Worm (Caenorhabditis elegans) whole organism, L1 larva: ENCODE measurements around the gene frpr-10.

Experiments used
- Y116A8C.19 ChIP-seq: sonication (generic microtip); optimal IDR thresholded peaks from 2 replicates; lab custom pipeline; 2016; ENCODE audit warnings: missing compliant biosample characterization, missing genetic modification characterization, borderline replicate concordance
- alr-1 ChIP-seq: fragments of 200-800 bp; sonication (Bioruptor generic); optimal IDR thresholded peaks from 2 replicates; lab custom pipeline; 2018; ENCODE audit warnings: borderline replicate concordance, mild to moderate bottlenecking, missing genetic modification characterization, missing compliant biosample characterization
- blmp-1 ChIP-seq: fragments of 150-350 bp; optimal IDR thresholded peaks from 2 replicates; lab custom pipeline; 2014; ENCODE audit warnings: missing biosample characterization, missing genetic modification characterization
- dpl-1 ChIP-seq, 3 experiments: fragments of 150-350 bp in 2 of 3; sonication (generic microtip) in 1 of 3; optimal IDR thresholded peaks; 2 replicates each; lab custom pipeline; 2014 to 2017; ENCODE audit warnings: missing biosample characterization in 3 of 3, missing genetic modification characterization in 3 of 3, missing genetic modification reagents in 3 of 3
- dsc-1 ChIP-seq: sonication (generic microtip); optimal IDR thresholded peaks from 2 replicates; lab custom pipeline; 2016; ENCODE audit warnings: mild to moderate bottlenecking, missing genetic modification characterization, missing compliant biosample characterization
- efl-1 ChIP-seq, 4 experiments: fragments of 150-350 bp; optimal IDR thresholded peaks in 3 of 4; peaks in 1 of 4; 1 replicate in 1 of 4; 2 replicates in 3 of 4; lab custom pipeline; 2014; ENCODE audit warnings: missing biosample characterization in 2 of 4, missing genetic modification characterization in 2 of 4, missing genetic modification reagents in 2 of 4
- ets-5 ChIP-seq: fragments of 200-800 bp; sonication (Bioruptor generic); IDR thresholded peaks from 2 replicates; pipeline ENCODE4 v1.3.6; 2022; ENCODE audit warnings: missing genetic modification characterization, missing compliant biosample characterization
- fkh-10 ChIP-seq: sonication (generic microtip); optimal IDR thresholded peaks from 2 replicates; lab custom pipeline; 2017; ENCODE audit warnings: missing biosample characterization, missing genetic modification reagents, missing genetic modification characterization
- fkh-4 ChIP-seq: sonication (generic microtip); optimal IDR thresholded peaks from 2 replicates; lab custom pipeline; 2016; ENCODE audit warnings: missing compliant biosample characterization, missing genetic modification characterization, borderline replicate concordance
- grh-1 ChIP-seq: fragments of 200-800 bp; sonication (Bioruptor generic); IDR thresholded peaks from 2 replicates; pipeline ENCODE4 v1.3.6; 2022; ENCODE audit warnings: missing genetic modification reagents, missing genetic modification characterization, missing compliant biosample characterization
- lin-14 ChIP-seq: fragments of 200-800 bp; sonication (Bioruptor generic); optimal IDR thresholded peaks from 2 replicates; lab custom pipeline; 2018; ENCODE audit warnings: mild to moderate bottlenecking, missing genetic modification characterization, moderate library complexity, missing compliant biosample characterization
- lin-35 ChIP-seq, 2 experiments: fragments of 150-350 bp; optimal IDR thresholded peaks; 2 replicates each; lab custom pipeline; 2014; ENCODE audit warnings: missing biosample characterization in 2 of 2, missing genetic modification characterization in 2 of 2, missing genetic modification reagents in 2 of 2
- lir-3 ChIP-seq: sonication (generic microtip); optimal IDR thresholded peaks from 2 replicates; lab custom pipeline; 2016; ENCODE audit warnings: mild to moderate bottlenecking, missing genetic modification characterization, moderate library complexity, missing compliant biosample characterization; ENCODE audit not compliant: poor library complexity
- lsy-2 ChIP-seq, 2 experiments: fragments of 150-350 bp; optimal IDR thresholded peaks; 2 replicates each; lab custom pipeline; 2014; ENCODE audit warnings: missing biosample characterization in 2 of 2, missing genetic modification characterization in 2 of 2
- mdl-1 ChIP-seq, 2 experiments: fragments of 150-350 bp; optimal IDR thresholded peaks; 2 replicates each; lab custom pipeline; 2014 to 2017; ENCODE audit warnings: missing biosample characterization in 2 of 2, missing genetic modification characterization in 2 of 2, inconsistent platforms in 1 of 2
- mep-1 ChIP-seq: fragments of 150-350 bp; optimal IDR thresholded peaks from 2 replicates; lab custom pipeline; 2014; ENCODE audit warnings: missing biosample characterization, missing genetic modification characterization
- nhr-19 ChIP-seq: fragments of 200-800 bp; sonication (Bioruptor generic); conservative IDR thresholded peaks from 2 replicates; pipeline ENCODE4 v1.3.6; 2022; ENCODE audit warnings: missing genetic modification characterization, missing compliant biosample characterization
- nhr-20 ChIP-seq: sonication (generic microtip); optimal IDR thresholded peaks from 2 replicates; lab custom pipeline; 2016; ENCODE audit warnings: mild to moderate bottlenecking, missing genetic modification characterization, missing compliant biosample characterization
- nhr-71 ChIP-seq: sonication (generic microtip); optimal IDR thresholded peaks from 2 replicates; lab custom pipeline; 2016; ENCODE audit warnings: mild to moderate bottlenecking, missing genetic modification characterization, moderate library complexity, missing compliant biosample characterization
- nhr-77 ChIP-seq: fragments of 150-350 bp; optimal IDR thresholded peaks from 2 replicates; lab custom pipeline; 2014; ENCODE audit warnings: missing biosample characterization, missing genetic modification characterization
- nhr-85 ChIP-seq: sonication (generic microtip); peaks from one replicate; lab custom pipeline; 2016; ENCODE audit warnings: missing genetic modification characterization, inconsistent platforms, missing compliant biosample characterization
- skn-1 ChIP-seq: fragments of 150-350 bp; optimal IDR thresholded peaks from 2 replicates; lab custom pipeline; 2014; ENCODE audit warnings: missing biosample characterization, missing genetic modification characterization
- snpc-4 ChIP-seq: fragments of 150-350 bp; optimal IDR thresholded peaks from 2 replicates; lab custom pipeline; 2014; ENCODE audit warnings: missing biosample characterization, missing genetic modification characterization
- snu-23 ChIP-seq: sonication (generic microtip); optimal IDR thresholded peaks from 2 replicates; lab custom pipeline; 2016; ENCODE audit warnings: missing genetic modification characterization, missing compliant biosample characterization
- sox-4 ChIP-seq: sonication (generic microtip); optimal IDR thresholded peaks from 2 replicates; lab custom pipeline; 2016; ENCODE audit warnings: missing genetic modification characterization, missing compliant biosample characterization
- sup-37 ChIP-seq: fragments of 200-800 bp; sonication (Bioruptor generic); optimal IDR thresholded peaks from 2 replicates; lab custom pipeline; 2018; ENCODE audit warnings: mild to moderate bottlenecking, missing genetic modification characterization, missing compliant biosample characterization
- unc-130 ChIP-seq: fragments of 150-350 bp; optimal IDR thresholded peaks from 2 replicates; lab custom pipeline; 2017; ENCODE audit warnings: missing biosample characterization, missing genetic modification characterization, inconsistent platforms
- unc-30 ChIP-seq: sonication (generic microtip); optimal IDR thresholded peaks from 2 replicates; lab custom pipeline; 2017; ENCODE audit warnings: missing biosample characterization, missing genetic modification characterization
- unc-86 ChIP-seq: sonication (generic microtip); optimal IDR thresholded peaks from 2 replicates; lab custom pipeline; 2016; ENCODE audit warnings: missing genetic modification characterization, missing compliant biosample characterization
- vab-15 ChIP-seq: sonication (generic microtip); optimal IDR thresholded peaks from 2 replicates; lab custom pipeline; 2017; ENCODE audit warnings: missing genotype, mild to moderate bottlenecking, missing genetic modification characterization, missing compliant biosample characterization
- zip-4 ChIP-seq: fragments of 200-800 bp; sonication (Bioruptor generic); optimal IDR thresholded peaks from 2 replicates; lab custom pipeline; 2018; ENCODE audit warnings: mild to moderate bottlenecking, missing genetic modification characterization, moderate library complexity, missing compliant biosample characterization
- ztf-11 ChIP-seq, 2 experiments: sonication (generic microtip); optimal IDR thresholded peaks; 2 replicates each; lab custom pipeline; 2016 to 2017; ENCODE audit warnings: missing genetic modification characterization in 2 of 2, missing biosample characterization in 1 of 2, missing compliant biosample characterization in 1 of 2
- ztf-4 ChIP-seq: fragments of 150-350 bp; optimal IDR thresholded peaks from 2 replicates; lab custom pipeline; 2014; ENCODE audit warnings: missing biosample characterization, missing genetic modification characterization

The frpr-10 gene

ce11 chrIV:7927218-7927617 is 30.4 kb upstream of the frpr-10 start, which contains the start of gene C49H3.12:
TSS of gene C49H3.12 (minus strand) at chrIV:7927318.
- no peak for TF ChIP-seq Y116A8C.19 (tag; lab: Kevin White, UChicago)
- TF ChIP-seq unc-130 (tag; lab: Kevin White, UChicago) = no peak
- peak; percentile 3 for TF ChIP-seq nhr-85 (tag; lab: Kevin White, UChicago)
- TF ChIP-seq unc-30 = no peak
- TF ChIP-seq efl-1 (optimal IDR thresholded peaks at IDR 0.05; lab: Kevin White, UChicago) = no peak
- peak in 1 of 2 experiments; percentile 7 for TF ChIP-seq efl-1 (GFP tag; optimal IDR thresholded peaks at IDR 0.05 in 1 of 2; lab: Kevin White, UChicago)

- TF ChIP-seq nhr-85 (tag; lab: Kevin White, UChicago) (peak; percentile 32), dsc-1 (tag; lab: Kevin White, UChicago) (peak; percentile 51), lsy-2 (tag; optimal IDR thresholded peaks at IDR 0.05; lab: Kevin White, UChicago) (no peak), efl-1 (optimal IDR thresholded peaks at IDR 0.05; lab: Kevin White, UChicago) (no peak), efl-1 (GFP tag; optimal IDR thresholded peaks at IDR 0.05 in 1 of 2; lab: Kevin White, UChicago) (no peak), ztf-4 (no peak)
Measured at ce11 chrIV:7927852-7928251, 29.8 kb upstream of the frpr-10 start, which contains the start of gene gcy-8. TSS of gene gcy-8 (plus strand) at chrIV:7928152.

ce11 chrIV:7931873-7932272 is 25.7 kb upstream of the frpr-10 start:
- TF ChIP-seq snpc-4 (tag; lab: Kevin White, UChicago) (no peak), skn-1 (no peak)

- TF ChIP-seq mep-1 (tag; lab: Kevin White, UChicago) (no peak), sup-37 (no peak), nhr-77 (tag; lab: Kevin White, UChicago) (no peak), nhr-19 (GFP tag; lab: Robert Waterston, UW) (no peak), mdl-1 (tag; optimal IDR thresholded peaks at IDR 0.05; lab: Kevin White, UChicago) (no peak), unc-86 (tag; lab: Kevin White, UChicago) (no peak), grh-1 (GFP tag; lab: Robert Waterston, UW) (no peak), ztf-11 (tag; optimal IDR thresholded peaks at IDR 0.05; lab: Kevin White, UChicago) (no peak), lir-3 (tag; lab: Kevin White, UChicago) (no peak), nhr-20 (tag; lab: Kevin White, UChicago) (no peak), alr-1 (tag; lab: Kevin White, UChicago) (no peak), fkh-4 (no peak), efl-1 (optimal IDR thresholded peaks at IDR 0.05; lab: Kevin White, UChicago) (no peak), efl-1 (GFP tag; optimal IDR thresholded peaks at IDR 0.05 in 1 of 2; lab: Kevin White, UChicago) (no peak), zip-4 (GFP tag; lab: Kevin White, UChicago) (no peak), fkh-10 (GFP tag; lab: Kevin White, UChicago) (no peak)
- TF ChIP-seq, all 84 proteins: peak for 0
Measured at ce11 chrIV:7933733-7934132, 23.9 kb upstream of the frpr-10 start, which contains the start of gene bbs-2. TSS of gene bbs-2 (plus strand) at chrIV:7934033.

ce11 chrIV:7938834-7939233 is 18.8 kb upstream of the frpr-10 start, which contains the start of gene F20D12.7:
TSS of gene F20D12.7 (minus strand) at chrIV:7938934.
- TF ChIP-seq dsc-1 (tag; lab: Kevin White, UChicago) = peak; percentile 67
- no peak for TF ChIP-seq sup-37

- no peak for TF ChIP-seq efl-1 (optimal IDR thresholded peaks at IDR 0.05; lab: Kevin White, UChicago)
- peak in 1 of 2 experiments; percentile 61 for TF ChIP-seq efl-1 (GFP tag; optimal IDR thresholded peaks at IDR 0.05 in 1 of 2; lab: Kevin White, UChicago)
- TF ChIP-seq zip-4 (GFP tag; lab: Kevin White, UChicago) = no peak
- no peak for TF ChIP-seq vab-15 (tag; lab: Kevin White, UChicago)
- no peak for TF ChIP-seq nhr-77 (tag; lab: Kevin White, UChicago)
Measured at ce11 chrIV:7940919-7941318, 16.7 kb upstream of the frpr-10 start, which contains the start of gene exc-9. TSS of gene exc-9 (minus strand) at chrIV:7941019.

- TF ChIP-seq ets-5 (GFP tag; lab: Robert Waterston, UW) = no peak
- peak; percentile 16 for TF ChIP-seq nhr-20 (tag; lab: Kevin White, UChicago)
- no peak for TF ChIP-seq dsc-1 (tag; lab: Kevin White, UChicago)
- no peak for TF ChIP-seq sox-4 (tag; lab: Kevin White, UChicago)
- peak in 1 of 2 experiments; percentile 27 for TF ChIP-seq lsy-2 (tag; optimal IDR thresholded peaks at IDR 0.05; lab: Kevin White, UChicago)
- peak; percentile 10 to 51 (median 23) for TF ChIP-seq dpl-1 (GFP tag; optimal IDR thresholded peaks at IDR 0.05; lab: Kevin White, UChicago)
- TF ChIP-seq efl-1 (optimal IDR thresholded peaks at IDR 0.05; lab: Kevin White, UChicago) = peak in 1 of 2 experiments; percentile 22
- TF ChIP-seq efl-1 (GFP tag; optimal IDR thresholded peaks at IDR 0.05 in 1 of 2; lab: Kevin White, UChicago) = peak; percentile 33 to 39
- TF ChIP-seq snu-23 (GFP tag; lab: Kevin White, UChicago) = peak; percentile 29
- TF ChIP-seq nhr-85 (tag; lab: Kevin White, UChicago) = peak; percentile 9
- peak; percentile 66 for TF ChIP-seq lin-14 (GFP tag; lab: Kevin White, UChicago)
- TF ChIP-seq lin-35 (GFP tag; optimal IDR thresholded peaks at IDR 0.05; lab: Kevin White, UChicago) = peak in 1 of 2 experiments; percentile 40
- TF ChIP-seq nhr-71 = peak; percentile 13
- TF ChIP-seq blmp-1 (tag; lab: Kevin White, UChicago) = peak; percentile 75
- TF ChIP-seq, all 84 proteins: peak for 10
Measured at ce11 chrIV:7943272-7943671, 14.3 kb upstream of the frpr-10 start.
